Worm (Caenorhabditis elegans): ENCODE data around the gene M151.2.

ce11 chrII:3630810-3631209, at the start of gene M151.2:
- TF ChIP-seq crh-2 (tag; optimal IDR thresholded peaks at IDR 0.05) (no peak), nhr-129 (tag; optimal IDR thresholded peaks at IDR 0.05) (no peak), elt-1 (tag; optimal IDR thresholded peaks at IDR 0.05) (no peak), R02D3.7 (tag; optimal IDR thresholded peaks at IDR 0.05) (no peak), mdl-1 (tag; optimal IDR thresholded peaks at IDR 0.05) (no peak), unc-62 (GFP tag; optimal IDR thresholded peaks at IDR 0.05) (no peak)
